Worm (Caenorhabditis elegans): ENCODE measurements around the gene srg-46.

srg-46 gene

ce11 chrV:13374532-13374931 is 11.0 kb downstream of the srg-46 start (continued):
- TF ChIP-seq dmd-6 (GFP tag; IDR thresholded peaks at IDR 0.05) (peak; percentile 35; the same call in 1 of the 2 replicates), set-16 (GFP tag; IDR thresholded peaks at IDR 0.05) (peak; percentile 87), aha-1 (tag) (peak; percentile 2), mxl-3 (GFP tag; optimal IDR thresholded peaks at IDR 0.05) (peak; percentile 41), mdl-1 (tag; optimal IDR thresholded peaks at IDR 0.05) (peak in 1 of 2 experiments; percentile 20), lim-7 (GFP tag; IDR thresholded peaks at IDR 0.05) (no peak), nhr-28 (tag; optimal IDR thresholded peaks at IDR 0.05) (peak; percentile 53), tra-1 (GFP tag; IDR thresholded peaks at IDR 0.05) (0 out of 2 replicates have a peak, but pooled peaks have one; percentile 55)

DNA sequence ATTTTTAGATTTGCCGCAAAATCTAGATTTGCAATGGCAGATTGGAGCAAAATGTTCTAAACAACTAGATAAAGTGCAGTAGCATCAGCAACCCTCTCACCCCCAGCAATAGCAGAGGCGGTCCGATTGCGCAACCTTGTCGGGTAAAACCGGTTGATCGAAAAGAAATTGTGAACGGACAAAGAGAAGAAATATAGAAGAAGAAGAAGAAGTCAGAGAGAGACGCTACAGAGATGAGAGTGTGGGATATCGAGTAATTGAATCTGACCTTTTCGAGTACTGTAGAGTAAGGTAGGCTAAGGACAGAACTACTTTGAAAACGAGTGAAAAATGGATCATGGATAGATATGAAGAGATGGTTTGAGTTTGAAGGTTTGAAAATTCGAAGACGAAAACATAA is 12.3 kb downstream of the srg-46 start:
- TF ChIP-seq mep-1 (tag; optimal IDR thresholded peaks at IDR 0.05): peak; percentile 17
- peak; percentile 18 for TF ChIP-seq mes-2 (tag; optimal IDR thresholded peaks at IDR 0.05; ENCODE audit: poor library complexity, severe bottlenecking)
- TF ChIP-seq snpc-1.2 (GFP tag; IDR thresholded peaks at IDR 0.05): no peak
- peak; percentile 84 for TF ChIP-seq nhr-25 (tag; optimal IDR thresholded peaks at IDR 0.05; ENCODE audit: borderline replicate concordance, insufficient read depth)
- peak; percentile 89 for TF ChIP-seq aha-1 (tag)

- TF ChIP-seq lim-7 (GFP tag; IDR thresholded peaks at IDR 0.05) (no peak), hlh-30 (tag; optimal IDR thresholded peaks at IDR 0.05; ENCODE audit: insufficient read depth) (peak; percentile 69), F37D6.2 (tag; optimal IDR thresholded peaks at IDR 0.05) (no peak), sdz-12 (GFP tag; optimal IDR thresholded peaks at IDR 0.05) (no peak), mes-2 (tag; optimal IDR thresholded peaks at IDR 0.05; ENCODE audit: poor library complexity, severe bottlenecking) (no peak), nhr-76 (tag; optimal IDR thresholded peaks at IDR 0.05) (no peak), pha-4 (GFP tag; IDR thresholded peaks at IDR 0.05) (no peak), pha-4 (tag; optimal IDR thresholded peaks at IDR 0.05) (no peak), gei-8 (GFP tag; optimal IDR thresholded peaks at IDR 0.05) (no peak), hlh-11 (tag; optimal IDR thresholded peaks at IDR 0.05) (peak; percentile 85), madf-5 (GFP tag; IDR thresholded peaks at IDR 0.05) (no peak), arid-1 (GFP tag; conservative IDR thresholded peaks at IDR 0.05) (no peak), ceh-82 (tag; optimal IDR thresholded peaks at IDR 0.05) (no peak), unc-39 (tag; optimal IDR thresholded peaks at IDR 0.05) (no peak), zfp-3 (GFP tag; conservative IDR thresholded peaks at IDR 0.05) (no peak), mdt-29 (GFP tag; IDR thresholded peaks at IDR 0.05) (0 out of 2 replicates have a peak, but pooled peaks have one; percentile 10), spr-3 (GFP tag; optimal IDR thresholded peaks at IDR 0.05) (no peak), unc-130 (GFP tag; optimal IDR thresholded peaks at IDR 0.05) (no peak), nhr-6 (tag; optimal IDR thresholded peaks at IDR 0.05) (peak; percentile 65), Y48G9A.11 (GFP tag; IDR thresholded peaks at IDR 0.05) (no peak), dmd-9 (GFP tag; IDR thresholded peaks at IDR 0.05) (no peak), lin-13 (GFP tag; optimal IDR thresholded peaks at IDR 0.05) (no peak), php-3 (GFP tag; IDR thresholded peaks at IDR 0.05) (peak; percentile 71), F49E8.2 (tag; optimal IDR thresholded peaks at IDR 0.05; ENCODE audit: borderline replicate concordance) (no peak), daf-19 (GFP tag; conservative IDR thresholded peaks at IDR 0.05) (no peak), snpc-1.2 (GFP tag; IDR thresholded peaks at IDR 0.05) (no peak), Y5F2A.4 (GFP tag; optimal IDR thresholded peaks at IDR 0.05) (no peak), nhr-237 (tag; optimal IDR thresholded peaks at IDR 0.05) (no peak), ceh-28 (tag; optimal IDR thresholded peaks at IDR 0.05) (no peak), nhr-42 (GFP tag; IDR thresholded peaks at IDR 0.05) (no peak), cey-2 (tag; optimal IDR thresholded peaks at IDR 0.05; ENCODE audit: borderline replicate concordance, insufficient read depth) (peak; percentile 50), snpc-4 (tag; optimal IDR thresholded peaks at IDR 0.05) (no peak), ctbp-1 (GFP tag; IDR thresholded peaks at IDR 0.05) (no peak), nhr-48 (tag; optimal IDR thresholded peaks at IDR 0.05) (peak; percentile 13), mep-1 (tag; optimal IDR thresholded peaks at IDR 0.05) (peak; percentile 66), zip-2 (tag; optimal IDR thresholded peaks at IDR 0.05) (no peak), daf-8 (GFP tag; IDR thresholded peaks at IDR 0.05) (no peak), daf-16 (GFP tag; optimal IDR thresholded peaks at IDR 0.05) (peak in 1 of 2 experiments; percentile 38), daf-16 (tag; optimal IDR thresholded peaks at IDR 0.05) (peak; percentile 93)
Measured at ce11 chrV:13377130-13377529, 13.6 kb downstream of the srg-46 start.
